Fruit fly (Drosophila melanogaster) Kc167 (cell line): ENCODE results near the gene Duox.

Source experiments
- Myc ChIP-seq: fragments of >200 bp; optimal IDR thresholded peaks from 2 replicates; lab custom pipeline; 2017; ENCODE audit warnings: missing external identifiers
- Sin3A ChIP-seq: fragments of >200 bp; optimal IDR thresholded peaks from 2 replicates; lab custom pipeline; 2018; ENCODE audit warnings: missing external identifiers
- h ChIP-seq: fragments of >200 bp; optimal IDR thresholded peaks from 3 replicates; lab custom pipeline; 2018; ENCODE audit warnings: missing external identifiers
- insv ChIP-seq: fragments of >200 bp; optimal IDR thresholded peaks from 3 replicates; lab custom pipeline; 2018; ENCODE audit warnings: missing external identifiers
- psq ChIP-seq: fragments of >200 bp; optimal IDR thresholded peaks from 2 replicates; lab custom pipeline; 2017; ENCODE audit warnings: missing external identifiers
- ttk ChIP-seq: sonication (Bioruptor generic); optimal IDR thresholded peaks from 2 replicates; lab custom pipeline; 2017; ENCODE audit warnings: missing external identifiers

dm6 chr2L:2855204-2855768, 25.2 kb upstream of the Duox start:
- no peak for TF ChIP-seq h
- no peak for TF ChIP-seq insv (lab: Kevin White, UChicago)
- TF ChIP-seq Myc = no peak
- TF ChIP-seq psq = no peak
- no peak for TF ChIP-seq Sin3A (lab: Kevin White, UChicago)
- TF ChIP-seq ttk = no peak
